Fruit fly (Drosophila melanogaster): ENCODE data around the gene CG9522.

Gene CG9522

DNA sequence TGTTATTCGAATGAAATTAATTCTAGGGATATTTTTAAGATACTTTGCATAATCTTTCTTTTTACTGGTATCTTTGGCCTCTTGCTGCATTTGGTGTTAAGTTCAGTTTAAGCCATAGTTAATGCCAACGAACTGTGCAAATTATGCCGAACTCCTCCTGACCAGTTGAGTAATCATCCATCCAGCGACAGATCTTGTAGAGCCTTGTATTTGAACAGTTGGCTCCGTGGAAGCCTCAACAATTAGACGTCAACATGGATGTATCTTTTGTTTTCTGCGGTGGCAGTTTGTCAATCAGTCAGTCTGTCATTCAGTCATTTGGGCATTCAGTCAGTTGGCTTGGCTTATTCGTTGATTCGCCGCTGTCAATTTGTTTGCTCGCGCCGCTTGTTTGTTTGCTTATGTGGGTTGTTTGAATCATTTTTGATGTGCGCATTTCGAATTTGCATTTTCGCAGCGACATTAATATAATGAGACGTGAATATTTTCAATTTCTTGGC lies 45.9 kb downstream of the CG9522 start:
- TF ChIP-seq CG10348 (GFP tag; IDR thresholded peaks at IDR 0.05) (no peak), CG12605 (GFP tag; IDR thresholded peaks at IDR 0.05) (no peak)
